Worm (Caenorhabditis elegans): ENCODE results near the gene C25E10.7.

Gene C25E10.7

DNA sequence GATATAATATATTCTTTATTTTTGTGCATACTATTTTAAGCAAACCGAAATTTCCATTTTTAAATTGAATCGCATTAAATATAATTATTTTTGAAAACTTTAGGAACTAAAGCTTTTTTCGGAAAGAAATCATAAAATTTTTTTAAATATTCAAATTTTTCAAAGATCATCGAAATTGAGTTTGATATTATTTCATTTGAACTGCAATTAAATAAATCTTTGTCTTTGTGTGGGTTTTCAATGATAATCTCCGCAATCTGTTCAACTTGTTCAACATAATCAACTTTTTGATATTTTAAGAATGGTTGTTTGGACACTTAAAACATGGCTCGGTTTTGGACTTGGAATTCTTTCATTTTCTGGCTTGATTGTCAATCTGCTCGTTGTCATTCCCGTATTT is 41.8 kb downstream of the C25E10.7 start, which contains the start of gene srx-2:
TSS of gene srx-2 (plus strand) at position 301 of the 400 bp plus-strand sequence.
- TF ChIP-seq tab-1 (GFP tag; IDR thresholded peaks at IDR 0.05) (no peak), T22C8.4 (GFP tag; IDR thresholded peaks at IDR 0.05) (no peak), ref-1 (GFP tag; conservative IDR thresholded peaks at IDR 0.05) (no peak), flt-1 (GFP tag; IDR thresholded peaks at IDR 0.05) (no peak), med-1 (GFP tag; optimal IDR thresholded peaks at IDR 0.05; ENCODE audit: insufficient read depth) (no peak), cog-1 (tag; optimal IDR thresholded peaks at IDR 0.05) (no peak), ztf-29 (GFP tag; IDR thresholded peaks at IDR 0.05) (no peak), ztf-23 (GFP tag; IDR thresholded peaks at IDR 0.05) (no peak), klf-2 (GFP tag; conservative IDR thresholded peaks at IDR 0.05) (no peak)

DNA sequence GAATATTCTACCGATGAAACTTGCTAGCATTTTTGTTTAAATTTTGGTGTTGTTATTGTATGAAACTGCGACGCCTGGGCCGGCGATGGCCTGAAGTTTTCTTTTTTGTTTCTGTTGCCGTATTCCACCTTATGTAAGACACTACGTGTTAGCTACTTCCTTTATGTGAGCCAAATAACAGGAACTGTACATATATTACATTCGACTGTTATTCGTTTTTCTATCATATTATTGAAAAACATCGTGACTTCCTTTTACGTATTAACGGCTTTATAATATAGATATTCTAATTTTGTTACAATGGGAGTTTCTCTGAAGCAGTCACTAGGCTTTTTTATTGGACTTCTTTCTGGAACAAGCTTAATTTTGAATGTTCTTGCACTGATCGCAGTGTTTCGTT is 45.8 kb downstream of the C25E10.7 start, which contains the start of gene srx-3:
TSS of gene srx-3 (plus strand) at position 301 of the 400 bp plus-strand sequence.
- TF ChIP-seq tab-1 (GFP tag; IDR thresholded peaks at IDR 0.05) (no peak), med-1 (GFP tag; optimal IDR thresholded peaks at IDR 0.05; ENCODE audit: insufficient read depth) (no peak), klf-2 (GFP tag; conservative IDR thresholded peaks at IDR 0.05) (no peak), T22C8.4 (GFP tag; IDR thresholded peaks at IDR 0.05) (no peak), cog-1 (tag; optimal IDR thresholded peaks at IDR 0.05) (no peak), ztf-29 (GFP tag; IDR thresholded peaks at IDR 0.05) (no peak), ref-1 (GFP tag; conservative IDR thresholded peaks at IDR 0.05) (no peak), ztf-23 (GFP tag; IDR thresholded peaks at IDR 0.05) (no peak), flt-1 (GFP tag; IDR thresholded peaks at IDR 0.05) (no peak)

DNA sequence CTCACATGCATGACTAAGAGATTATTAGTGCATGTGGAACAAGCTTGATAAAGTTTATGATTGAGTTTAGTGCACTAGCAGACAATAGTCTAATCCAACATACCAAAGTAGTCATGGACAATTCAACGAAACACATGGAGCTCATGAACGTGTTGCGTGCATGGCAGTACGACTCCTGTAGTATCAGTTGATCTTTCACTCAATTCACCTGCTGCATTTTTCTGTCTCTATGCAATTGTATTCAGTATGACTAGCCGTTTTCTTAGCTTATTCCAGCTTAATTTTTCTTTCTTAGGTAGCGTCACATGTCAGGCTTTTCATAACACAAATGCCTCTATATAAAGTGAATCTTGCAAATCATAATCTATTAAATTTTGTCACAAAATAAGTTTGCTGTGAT is 47.7 kb downstream of the C25E10.7 start, which contains the start of gene srx-1:
TSS of gene srx-1 (plus strand) at position 382 of the 400 bp plus-strand sequence.
- TF ChIP-seq ref-1 (GFP tag; conservative IDR thresholded peaks at IDR 0.05) (no peak), T22C8.4 (GFP tag; IDR thresholded peaks at IDR 0.05) (no peak), cog-1 (tag; optimal IDR thresholded peaks at IDR 0.05) (no peak), tab-1 (GFP tag; IDR thresholded peaks at IDR 0.05) (no peak), ztf-23 (GFP tag; IDR thresholded peaks at IDR 0.05) (no peak), flt-1 (GFP tag; IDR thresholded peaks at IDR 0.05) (no peak), ztf-29 (GFP tag; IDR thresholded peaks at IDR 0.05) (no peak), klf-2 (GFP tag; conservative IDR thresholded peaks at IDR 0.05) (no peak), med-1 (GFP tag; optimal IDR thresholded peaks at IDR 0.05; ENCODE audit: insufficient read depth) (no peak)

DNA sequence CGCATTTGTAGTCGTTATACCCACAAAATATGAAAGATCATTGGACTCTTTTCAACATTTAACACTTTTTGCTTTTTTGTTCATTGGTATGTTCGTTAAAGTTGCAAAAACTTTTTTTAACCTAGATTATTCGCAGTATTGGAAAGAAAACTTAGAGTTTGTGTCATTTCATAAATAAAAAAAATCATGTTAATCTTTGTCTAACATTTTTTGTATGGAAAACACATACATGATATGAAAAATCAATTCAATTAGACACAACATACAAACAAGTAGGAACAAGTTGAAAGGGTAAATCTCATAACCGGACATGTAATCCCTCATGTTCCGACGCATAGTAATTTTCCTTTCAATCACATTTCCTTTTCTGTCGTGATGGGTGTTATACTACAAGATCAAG is 49.8 kb downstream of the C25E10.7 start, which contains the start of gene F59E11.2:
TSS of gene F59E11.2 (plus strand) at position 301 of the 400 bp plus-strand sequence.
- TF ChIP-seq med-1 (GFP tag; optimal IDR thresholded peaks at IDR 0.05; ENCODE audit: insufficient read depth) (no peak), T22C8.4 (GFP tag; IDR thresholded peaks at IDR 0.05) (no peak), flt-1 (GFP tag; IDR thresholded peaks at IDR 0.05) (no peak)
